Fruit fly (Drosophila melanogaster) whole organism, embryonic: ENCODE results near the gene Sulf1.
A peak's percentile ranks its signal among the peaks of the same experiment; 100 is the strongest.

Source experiments
- Asciz ChIP-seq: fragments of 200-800 bp; sonication (Bioruptor generic); optimal IDR thresholded peaks from 2 replicates; lab custom pipeline; 2017; ENCODE audit warnings: missing biosample characterization, mild to moderate bottlenecking, missing genetic modification characterization, missing genetic modification reagents
- CG10147 ChIP-seq: fragments of 200-800 bp; sonication (Bioruptor generic); optimal IDR thresholded peaks from 2 replicates; lab custom pipeline; 2019; ENCODE audit warnings: missing biosample characterization, mild to moderate bottlenecking, missing genetic modification characterization, moderate library complexity
- CG10654 ChIP-seq: fragments of 200-800 bp; sonication (Bioruptor generic); optimal IDR thresholded peaks from 2 replicates; lab custom pipeline; 2016; ENCODE audit warnings: missing biosample characterization, missing genetic modification characterization
- CG10959 ChIP-seq: fragments of 200-800 bp; sonication (Bioruptor generic); IDR thresholded peaks from 2 replicates; pipeline ENCODE4 v1.3.6; 2022; ENCODE audit warnings: missing biosample characterization, missing genetic modification characterization
- CG11398 ChIP-seq: fragments of 200-800 bp; sonication (Bioruptor generic); optimal IDR thresholded peaks from 2 replicates; lab custom pipeline; 2016; ENCODE audit warnings: missing biosample characterization, missing genetic modification characterization
- CG12744 ChIP-seq: fragments of 200-800 bp; sonication (Bioruptor generic); optimal IDR thresholded peaks from 2 replicates; lab custom pipeline; 2016; ENCODE audit warnings: missing biosample characterization, missing genetic modification characterization
- CG12769 ChIP-seq: fragments of 200-800 bp; sonication (Bioruptor generic); optimal IDR thresholded peaks from 2 replicates; lab custom pipeline; 2019; ENCODE audit warnings: missing biosample characterization, mild to moderate bottlenecking, missing genetic modification characterization, moderate library complexity
- CG12942 ChIP-seq: fragments of 200-800 bp; sonication (Bioruptor generic); optimal IDR thresholded peaks from 3 replicates; lab custom pipeline; 2016; ENCODE audit warnings: missing biosample characterization, missing genetic modification characterization
- CG15269 ChIP-seq: fragments of 200-800 bp; sonication (Bioruptor generic); optimal IDR thresholded peaks from 2 replicates; lab custom pipeline; 2018; ENCODE audit warnings: missing biosample characterization, mild to moderate bottlenecking, missing genetic modification characterization, moderate library complexity
- CG17612 ChIP-seq: fragments of 200-800 bp; sonication (Bioruptor generic); IDR thresholded peaks from 2 replicates; pipeline ENCODE4 v1.3.6; 2022; ENCODE audit warnings: missing biosample characterization, missing genetic modification characterization
- CG18262 ChIP-seq: fragments of 200-800 bp; optimal IDR thresholded peaks from 3 replicates; lab custom pipeline; 2019; ENCODE audit warnings: missing biosample characterization, mild to moderate bottlenecking, missing genetic modification characterization, moderate library complexity
- CG2120 ChIP-seq: fragments of 200-800 bp; sonication (Bioruptor generic); optimal IDR thresholded peaks from 3 replicates; lab custom pipeline; 2016; ENCODE audit warnings: missing biosample characterization, missing genetic modification characterization
- CG2678 ChIP-seq: fragments of 200-800 bp; sonication (Bioruptor generic); optimal IDR thresholded peaks from 3 replicates; lab custom pipeline; 2019; ENCODE audit warnings: missing biosample characterization, mild to moderate bottlenecking, missing genetic modification characterization, moderate library complexity
- CG30431 ChIP-seq: fragments of 200-800 bp; sonication (Bioruptor generic); optimal IDR thresholded peaks from 2 replicates; lab custom pipeline; 2017; ENCODE audit warnings: missing biosample characterization, missing genetic modification characterization
- CG3407 ChIP-seq: fragments of 200-800 bp; sonication (Bioruptor generic); optimal IDR thresholded peaks from 2 replicates; lab custom pipeline; 2018; ENCODE audit warnings: missing biosample characterization, mild to moderate bottlenecking, missing genetic modification characterization
- CG34422 ChIP-seq: fragments of 200-800 bp; sonication (Bioruptor generic); IDR thresholded peaks from 3 replicates; pipeline ENCODE4 v1.3.6; 2022; ENCODE audit warnings: missing biosample characterization, missing genetic modification characterization
- CG4360 ChIP-seq: fragments of 200-800 bp; sonication (Bioruptor generic); IDR thresholded peaks from 2 replicates; pipeline ENCODE4 v1.3.6; 2022; ENCODE audit warnings: missing biosample characterization, missing genetic modification characterization
- CG4424 ChIP-seq: fragments of 200-800 bp; sonication (Bioruptor generic); optimal IDR thresholded peaks from 3 replicates; lab custom pipeline; 2016; ENCODE audit warnings: missing biosample characterization, missing genetic modification characterization
- CG4730 ChIP-seq: fragments of 200-800 bp; sonication (Bioruptor generic); IDR thresholded peaks from 2 replicates; pipeline ENCODE4 v1.3.6; 2022; ENCODE audit warnings: missing biosample characterization, missing genetic modification characterization
- CG5245 ChIP-seq: fragments of 200-800 bp; sonication (Bioruptor generic); optimal IDR thresholded peaks from 3 replicates; lab custom pipeline; 2016; ENCODE audit warnings: missing biosample characterization, missing genetic modification characterization
- CG8359 ChIP-seq: fragments of 200-800 bp; sonication (Bioruptor generic); optimal IDR thresholded peaks from 2 replicates; lab custom pipeline; 2017; ENCODE audit warnings: missing biosample characterization, mild to moderate bottlenecking, missing genetic modification characterization, borderline replicate concordance
- CG8924 ChIP-seq: fragments of 200-800 bp; optimal IDR thresholded peaks from 3 replicates; lab custom pipeline; 2019; ENCODE audit warnings: missing biosample characterization, mild to moderate bottlenecking, missing genetic modification characterization, moderate library complexity
- CG9876 ChIP-seq: fragments of 200-800 bp; sonication (Bioruptor generic); optimal IDR thresholded peaks from 2 replicates; lab custom pipeline; 2016; ENCODE audit warnings: missing biosample characterization, missing genetic modification characterization
- CTCF ChIP-seq: fragments of 200-800 bp; sonication (Bioruptor generic); optimal IDR thresholded peaks from 2 replicates; lab custom pipeline; 2017; ENCODE audit warnings: missing biosample characterization, mild to moderate bottlenecking, missing genetic modification characterization, moderate library complexity
- CoRest ChIP-seq: fragments of 200-800 bp; sonication (Bioruptor generic); optimal IDR thresholded peaks from 3 replicates; lab custom pipeline; 2018; ENCODE audit warnings: missing biosample characterization, mild to moderate bottlenecking, missing genetic modification characterization, moderate library complexity
- Dek ChIP-seq: fragments of 200-800 bp; sonication (Bioruptor generic); optimal IDR thresholded peaks from 3 replicates; lab custom pipeline; 2019; ENCODE audit warnings: missing biosample characterization, mild to moderate bottlenecking, missing genetic modification characterization, moderate library complexity
- Dfd ChIP-seq, 2 experiments: fragments of >200 bp; optimal IDR thresholded peaks; 2 replicates each; lab custom pipeline; 2017; ENCODE audit warnings: missing biosample characterization in 2 of 2, missing genetic modification characterization in 2 of 2
- Drgx ChIP-seq: fragments of 200-800 bp; sonication (Bioruptor generic); IDR thresholded peaks from 2 replicates; pipeline ENCODE4 v1.3.6; 2022; ENCODE audit warnings: missing biosample characterization, missing genetic modification characterization
- Ets97D ChIP-seq: fragments of 200-800 bp; sonication (Bioruptor generic); optimal IDR thresholded peaks from 3 replicates; lab custom pipeline; 2016; ENCODE audit warnings: missing biosample characterization, missing genetic modification characterization
- Gsc ChIP-seq: fragments of 200-800 bp; sonication (Bioruptor generic); IDR thresholded peaks from 2 replicates; pipeline ENCODE4 v1.3.6; 2022; ENCODE audit warnings: missing biosample characterization, missing genetic modification characterization
- Gug ChIP-seq: fragments of 200-800 bp; sonication (Bioruptor generic); IDR thresholded peaks from 4 replicates; pipeline ENCODE4 v1.3.6; 2022; ENCODE audit warnings: missing biosample characterization, missing genetic modification characterization
- Hand ChIP-seq: fragments of 200-800 bp; sonication (Bioruptor generic); optimal IDR thresholded peaks from 2 replicates; lab custom pipeline; 2017; ENCODE audit warnings: mild to moderate bottlenecking, missing biosample characterization, missing genetic modification reagents, missing genetic modification characterization
- Hr51 ChIP-seq, 2 experiments: fragments of 200-800 bp; sonication (Bioruptor generic); optimal IDR thresholded peaks; 2 replicates in 1 of 2; 3 replicates in 1 of 2; lab custom pipeline; 2016 to 2018; ENCODE audit warnings: missing biosample characterization in 2 of 2, missing genetic modification characterization in 2 of 2, mild to moderate bottlenecking in 1 of 2, moderate library complexity in 1 of 2
- Med ChIP-seq: fragments of 200-800 bp; sonication (Bioruptor generic); peaks from one replicate; lab custom pipeline; 2016; ENCODE audit warnings: missing biosample characterization, missing genetic modification characterization, mild to moderate bottlenecking, inconsistent platforms, moderate library complexity
- NFAT ChIP-seq: fragments of 200-800 bp; sonication (Bioruptor generic); IDR thresholded peaks from 2 replicates; pipeline ENCODE4 v1.3.6; 2022; ENCODE audit warnings: missing biosample characterization, missing genetic modification characterization
- Oli ChIP-seq: fragments of 200-800 bp; sonication (Bioruptor generic); optimal IDR thresholded peaks from 2 replicates; lab custom pipeline; 2018; ENCODE audit warnings: missing biosample characterization, mild to moderate bottlenecking, missing genetic modification characterization, moderate library complexity
- Ptx1 ChIP-seq: fragments of 200-800 bp; sonication (Bioruptor generic); IDR thresholded peaks from 2 replicates; pipeline ENCODE4 v1.3.6; 2022; ENCODE audit warnings: missing biosample characterization, missing genetic modification characterization
- cg ChIP-seq: fragments of 200-800 bp; sonication (Bioruptor generic); optimal IDR thresholded peaks from 3 replicates; lab custom pipeline; 2019; ENCODE audit warnings: missing biosample characterization, mild to moderate bottlenecking, missing genetic modification characterization, moderate library complexity
- dan ChIP-seq: fragments of 200-800 bp; sonication (Bioruptor generic); IDR thresholded peaks from 2 replicates; pipeline ENCODE4 v1.3.6; 2022; ENCODE audit warnings: missing biosample characterization, missing genetic modification characterization
- exex ChIP-seq: fragments of 200-800 bp; sonication (Bioruptor generic); optimal IDR thresholded peaks from 4 replicates; lab custom pipeline; 2018; ENCODE audit warnings: missing biosample characterization, mild to moderate bottlenecking, missing genetic modification characterization, moderate library complexity
- insv ChIP-seq, 2 experiments: fragments of 200-800 bp; sonication (Bioruptor generic); optimal IDR thresholded peaks; 3 replicates each; lab custom pipeline; 2016 to 2018; ENCODE audit warnings: missing biosample characterization in 2 of 2, missing genetic modification characterization in 2 of 2
- kni ChIP-seq: fragments of 200-800 bp; sonication (Bioruptor generic); optimal IDR thresholded peaks from 3 replicates; lab custom pipeline; 2017; ENCODE audit warnings: mild to moderate bottlenecking, missing biosample characterization, missing genetic modification reagents, missing genetic modification characterization
- nom ChIP-seq: fragments of 200-800 bp; sonication (Bioruptor generic); optimal IDR thresholded peaks from 2 replicates; lab custom pipeline; 2017; ENCODE audit warnings: missing biosample characterization, missing genetic modification characterization, mild to moderate bottlenecking, moderate library complexity, missing genetic modification reagents
- odd ChIP-seq: fragments of 200-800 bp; sonication (Bioruptor generic); optimal IDR thresholded peaks from 2 replicates; lab custom pipeline; 2017; ENCODE audit warnings: missing biosample characterization, mild to moderate bottlenecking, missing genetic modification characterization
- peb ChIP-seq: fragments of 200-800 bp; sonication (Bioruptor generic); IDR thresholded peaks from 2 replicates; pipeline ENCODE4 v1.3.6; 2022; ENCODE audit warnings: missing biosample characterization, missing genetic modification characterization
- slbo ChIP-seq: fragments of 200-800 bp; sonication (Bioruptor generic); IDR thresholded peaks from 2 replicates; pipeline ENCODE4 v1.3.6; 2022; ENCODE audit warnings: missing biosample characterization, missing genetic modification characterization
- tap ChIP-seq: fragments of 200-800 bp; optimal IDR thresholded peaks from 3 replicates; lab custom pipeline; 2019; ENCODE audit warnings: missing biosample characterization, mild to moderate bottlenecking, missing genetic modification characterization, moderate library complexity
- tna ChIP-seq: fragments of 200-800 bp; sonication (Bioruptor generic); IDR thresholded peaks from 2 replicates; pipeline ENCODE4 v1.3.6; 2022; ENCODE audit warnings: missing biosample characterization, missing genetic modification characterization; ENCODE audit not compliant: partially characterized antibody
- vvl ChIP-seq: fragments of 200-800 bp; sonication (Bioruptor generic); IDR thresholded peaks from 2 replicates; pipeline ENCODE4 v1.3.6; 2022; ENCODE audit warnings: missing biosample characterization, missing genetic modification characterization
- zfh2 ChIP-seq: fragments of 200-800 bp; sonication (Bioruptor generic); optimal IDR thresholded peaks from 2 replicates; lab custom pipeline; 2016; ENCODE audit warnings: missing biosample characterization, missing genetic modification characterization

Gene Sulf1

dm6 chr3R:16341817-16342374 lies 2.5 kb upstream of the Sulf1 start, which contains the start of the genes SF2 and pad (continued):
- peak; percentile 33 for TF ChIP-seq nom (GFP tag; lab: Kevin White, UChicago)
- TF ChIP-seq Drgx (GFP tag; lab: Robert Waterston, UW) = no peak
- TF ChIP-seq CG11398 = peak; percentile 54
- TF ChIP-seq Oli (tag; lab: Kevin White, UChicago) = peak; percentile 65
- peak; percentile 30 for TF ChIP-seq odd (GFP tag; lab: Kevin White, UChicago)
- TF ChIP-seq kni (GFP tag; lab: Kevin White, UChicago) = peak; percentile 68
- TF ChIP-seq CG10147 (GFP tag; lab: Kevin White, UChicago) = peak; percentile 87
- TF ChIP-seq zfh2 = peak; percentile 86
- peak; percentile 48; the same call in 1 of the 2 replicates for TF ChIP-seq CG10959 (GFP tag; lab: Robert Waterston, UW)
- TF ChIP-seq CG8924 (tag; lab: Kevin White, UChicago) = peak; percentile 83
- peak; percentile 40 for TF ChIP-seq Asciz (GFP tag; lab: Kevin White, UChicago)
- peak; percentile 2 for TF ChIP-seq CG30431 (GFP tag; lab: Kevin White, UChicago)
- TF ChIP-seq Gug (GFP tag; lab: Robert Waterston, UW) = peak; percentile 79; the same call in 3 of the 4 replicates
- peak; percentile 42 for TF ChIP-seq Hand (GFP tag; lab: Kevin White, UChicago)
- no peak for TF ChIP-seq dan (GFP tag; lab: Robert Waterston, UW)
- peak; percentile 55 for TF ChIP-seq CG12769 (tag; lab: Kevin White, UChicago)
- TF ChIP-seq Hr51 (GFP tag; optimal IDR thresholded peaks at IDR 0.05; lab: Kevin White, UChicago) = peak; percentile 69 to 78
- peak; percentile 52 for TF ChIP-seq exex
- TF ChIP-seq Ets97D (GFP tag; lab: Kevin White, UChicago) = peak; percentile 75
- peak; percentile 53; the same call in 2 of the 3 replicates for TF ChIP-seq CG34422
- no peak for TF ChIP-seq CG4360 (GFP tag; lab: Robert Waterston, UW)
- peak; percentile 49 for TF ChIP-seq CG12744 (GFP tag; lab: Kevin White, UChicago)
- peak; percentile 83 for TF ChIP-seq CG2678 (tag; lab: Kevin White, UChicago)
- TF ChIP-seq tna (GFP tag; lab: Robert Waterston, UW) = peak; percentile 84; the same call in 1 of the 2 replicates
- TF ChIP-seq CTCF = peak; percentile 9
- no peak for TF ChIP-seq tap
- TF ChIP-seq CG12942 = peak; percentile 78
- TF ChIP-seq Dek (tag; lab: Kevin White, UChicago) = peak; percentile 68
- TF ChIP-seq CG4424 (GFP tag; lab: Kevin White, UChicago) = peak; percentile 83
- TF ChIP-seq CG18262 = peak; percentile 78
- TF ChIP-seq Ptx1 (GFP tag; lab: Robert Waterston, UW) = peak; percentile 81
- peak; percentile 88 for TF ChIP-seq slbo (GFP tag; lab: Robert Waterston, UW)
- no peak for TF ChIP-seq CG8359 (GFP tag; lab: Kevin White, UChicago)
- TF ChIP-seq vvl (GFP tag; lab: Robert Waterston, UW) = peak; percentile 36; the same call in 1 of the 2 replicates
- TF ChIP-seq peb (GFP tag; lab: Robert Waterston, UW) = no peak
- TF ChIP-seq CG9876 (GFP tag; lab: Kevin White, UChicago) = peak; percentile 61
- TF ChIP-seq NFAT (GFP tag; lab: Robert Waterston, UW) = peak; percentile 68
- TF ChIP-seq CG15269 (tag; lab: Kevin White, UChicago) = peak; percentile 78
- peak in 1 of 2 experiments; percentile 65 for TF ChIP-seq insv (GFP tag; optimal IDR thresholded peaks at IDR 0.05; lab: Kevin White, UChicago)
- TF ChIP-seq Dfd (GFP tag; optimal IDR thresholded peaks at IDR 0.05; lab: Kevin White, UChicago) = no peak
- TF ChIP-seq CG4730 = 0 out of 2 replicates have a peak, but pooled peaks have one; percentile 39
- peak; percentile 95 for TF ChIP-seq Med (GFP tag; lab: Kevin White, UChicago)
- no peak for TF ChIP-seq Gsc (GFP tag; lab: Robert Waterston, UW)
- TF ChIP-seq CG17612 (GFP tag; lab: Robert Waterston, UW) = no peak
- TF ChIP-seq CG10654 (GFP tag; lab: Kevin White, UChicago) = peak; percentile 73
- peak; percentile 53 for TF ChIP-seq cg (GFP tag; lab: Kevin White, UChicago)
- TF ChIP-seq CG5245 = peak; percentile 7
- peak; percentile 89 for TF ChIP-seq CoRest
- peak; percentile 93 for TF ChIP-seq CG2120 (GFP tag; lab: Kevin White, UChicago)
- peak; percentile 39 for TF ChIP-seq CG3407 (GFP tag; lab: Kevin White, UChicago)
